Fruit fly (Drosophila melanogaster) whole organism, embryonic: Measurements from ENCODE around the gene Nepl20.

Source experiments
- Adf1 ChIP-seq: fragments of 200-800 bp; sonication (Bioruptor generic); IDR thresholded peaks from 2 replicates; pipeline ENCODE4 v1.3.6; 2022; ENCODE audit warnings: missing biosample characterization, missing genetic modification characterization
- CG11696 ChIP-seq: fragments of 200-800 bp; sonication (Bioruptor generic); IDR thresholded peaks from 2 replicates; pipeline ENCODE4 v1.3.6; 2022; ENCODE audit warnings: missing biosample characterization, missing genetic modification characterization
- CG12071 ChIP-seq: fragments of 200-800 bp; sonication (Bioruptor generic); optimal IDR thresholded peaks from 3 replicates; lab custom pipeline; 2018; ENCODE audit warnings: missing biosample characterization, mild to moderate bottlenecking, missing genetic modification characterization
- CG13123 ChIP-seq: fragments of 200-800 bp; sonication (Bioruptor generic); optimal IDR thresholded peaks from 2 replicates; lab custom pipeline; 2016; ENCODE audit warnings: missing biosample characterization, missing genetic modification characterization
- CG13424 ChIP-seq: fragments of 200-800 bp; sonication (Bioruptor generic); optimal IDR thresholded peaks from 2 replicates; lab custom pipeline; 2019; ENCODE audit warnings: missing biosample characterization, mild to moderate bottlenecking, missing genetic modification characterization, moderate library complexity
- CG13894 ChIP-seq: fragments of 200-800 bp; sonication (Bioruptor generic); optimal IDR thresholded peaks from 3 replicates; lab custom pipeline; 2018; ENCODE audit warnings: missing biosample characterization, mild to moderate bottlenecking, missing genetic modification characterization, moderate library complexity
- CG14014 ChIP-seq: fragments of 200-800 bp; sonication (Bioruptor generic); IDR thresholded peaks from 2 replicates; pipeline ENCODE4 v1.3.6; 2022; ENCODE audit warnings: missing biosample characterization, missing genetic modification characterization
- CG14710 ChIP-seq: fragments of 200-800 bp; sonication (Bioruptor generic); optimal IDR thresholded peaks from 3 replicates; lab custom pipeline; 2019; ENCODE audit warnings: missing biosample characterization, mild to moderate bottlenecking, missing genetic modification characterization, moderate library complexity
- CG16813 ChIP-seq: fragments of 200-800 bp; sonication (Bioruptor generic); IDR thresholded peaks from 3 replicates; pipeline ENCODE4 v1.3.6; 2022; ENCODE audit warnings: missing biosample characterization, missing genetic modification characterization; ENCODE audit not compliant: partially characterized antibody
- CG17328 ChIP-seq: fragments of 200-800 bp; sonication (Bioruptor generic); IDR thresholded peaks from 2 replicates; pipeline ENCODE4 v1.3.6; 2022; ENCODE audit warnings: missing biosample characterization, missing genetic modification characterization
- CG18599 ChIP-seq: fragments of 200-800 bp; sonication (Bioruptor generic); optimal IDR thresholded peaks from 3 replicates; lab custom pipeline; 2017; ENCODE audit warnings: missing biosample characterization, missing genetic modification characterization, mild to moderate bottlenecking, moderate library complexity, missing genetic modification reagents
- CG31441 ChIP-seq: fragments of 200-800 bp; sonication (Bioruptor generic); IDR thresholded peaks from 2 replicates; pipeline ENCODE4 v1.3.6; 2022; ENCODE audit warnings: missing biosample characterization, missing genetic modification characterization
- CG5180 ChIP-seq: fragments of 200-800 bp; sonication (Bioruptor generic); optimal IDR thresholded peaks from 3 replicates; lab custom pipeline; 2017; ENCODE audit warnings: missing biosample characterization, missing genetic modification characterization, mild to moderate bottlenecking, moderate library complexity, missing genetic modification reagents
- CG6791 ChIP-seq: fragments of 200-800 bp; sonication (Bioruptor generic); IDR thresholded peaks from 3 replicates; pipeline ENCODE4 v1.3.6; 2022; ENCODE audit warnings: missing biosample characterization, missing genetic modification characterization; ENCODE audit not compliant: partially characterized antibody
- CG7839 ChIP-seq: fragments of 200-800 bp; sonication (Bioruptor generic); optimal IDR thresholded peaks from 3 replicates; lab custom pipeline; 2018; ENCODE audit warnings: missing biosample characterization, mild to moderate bottlenecking, missing genetic modification characterization, moderate library complexity
- CG7963 ChIP-seq: fragments of 200-800 bp; sonication (Bioruptor generic); IDR thresholded peaks from 3 replicates; pipeline ENCODE4 v1.3.6; 2022; ENCODE audit warnings: missing biosample characterization, missing genetic modification characterization; ENCODE audit not compliant: partially characterized antibody
- CG9817 ChIP-seq: fragments of 200-800 bp; sonication (Bioruptor generic); optimal IDR thresholded peaks from 2 replicates; lab custom pipeline; 2018; ENCODE audit warnings: missing biosample characterization, mild to moderate bottlenecking, missing genetic modification characterization, moderate library complexity
- CG9932 ChIP-seq: fragments of 200-800 bp; sonication (Bioruptor generic); IDR thresholded peaks from 2 replicates; pipeline ENCODE4 v1.3.6; 2022; ENCODE audit warnings: missing biosample characterization, missing genetic modification characterization
- Doc3 ChIP-seq: fragments of 200-800 bp; sonication (Bioruptor generic); IDR thresholded peaks from 3 replicates; pipeline ENCODE4 v1.3.6; 2022; ENCODE audit warnings: missing biosample characterization, missing genetic modification characterization; ENCODE audit not compliant: partially characterized antibody
- GATAe ChIP-seq: fragments of 200-800 bp; sonication (Bioruptor generic); conservative IDR thresholded peaks from 2 replicates; pipeline ENCODE4 v1.3.6; 2022; ENCODE audit warnings: missing biosample characterization, missing genetic modification characterization
- MBD-R2 ChIP-seq: fragments of 200-800 bp; sonication (Bioruptor generic); IDR thresholded peaks from 2 replicates; pipeline ENCODE4 v1.3.6; 2022; ENCODE audit warnings: missing biosample characterization, missing genetic modification characterization
- Mad ChIP-seq: fragments of 200-800 bp; sonication (Bioruptor generic); optimal IDR thresholded peaks from 2 replicates; lab custom pipeline; 2016; ENCODE audit warnings: missing biosample characterization, missing genetic modification characterization
- Meics ChIP-seq: fragments of 200-800 bp; sonication (Bioruptor generic); optimal IDR thresholded peaks from 2 replicates; lab custom pipeline; 2017; ENCODE audit warnings: missing biosample characterization, mild to moderate bottlenecking, missing genetic modification characterization
- NC2β ChIP-seq: fragments of 200-800 bp; sonication (Bioruptor generic); optimal IDR thresholded peaks from 2 replicates; lab custom pipeline; 2016; ENCODE audit warnings: missing biosample characterization, missing genetic modification characterization
- Poxn ChIP-seq: fragments of 200-800 bp; sonication (Bioruptor generic); IDR thresholded peaks from 2 replicates; pipeline ENCODE4 v1.3.6; 2022; ENCODE audit warnings: missing biosample characterization, missing genetic modification characterization
- Spps ChIP-seq: fragments of 200-800 bp; sonication (Bioruptor generic); optimal IDR thresholded peaks from 2 replicates; lab custom pipeline; 2018; ENCODE audit warnings: missing biosample characterization, mild to moderate bottlenecking, missing genetic modification characterization
- Sry-δ ChIP-seq: fragments of 200-800 bp; sonication (Bioruptor generic); optimal IDR thresholded peaks from 2 replicates; lab custom pipeline; 2016; ENCODE audit warnings: missing biosample characterization, missing genetic modification characterization
- Trl ChIP-seq, 3 experiments: fragments of >200 bp in 2 of 3; fragments of 200-800 bp in 1 of 3; sonication (Bioruptor generic) in 1 of 3; optimal IDR thresholded peaks; 2 replicates in 1 of 3; 3 replicates in 2 of 3; lab custom pipeline; 2016 to 2017; ENCODE audit warnings: missing biosample characterization in 1 of 3, missing genetic modification characterization in 1 of 3
- Xbp1 ChIP-seq: fragments of 200-800 bp; sonication (Bioruptor generic); optimal IDR thresholded peaks from 3 replicates; lab custom pipeline; 2016; ENCODE audit warnings: missing biosample characterization, mild to moderate bottlenecking, missing genetic modification characterization
- amos ChIP-seq: fragments of 200-800 bp; sonication (Bioruptor generic); IDR thresholded peaks from 2 replicates; pipeline ENCODE4 v1.3.6; 2022; ENCODE audit warnings: missing biosample characterization, missing genetic modification characterization; ENCODE audit not compliant: partially characterized antibody
- btn ChIP-seq: fragments of 200-800 bp; sonication (Bioruptor generic); optimal IDR thresholded peaks from 2 replicates; lab custom pipeline; 2016; ENCODE audit warnings: missing biosample characterization, missing genetic modification characterization
- cad ChIP-seq: fragments of >200 bp; optimal IDR thresholded peaks from 2 replicates; lab custom pipeline; 2017; ENCODE audit warnings: missing biosample characterization, missing genetic modification characterization
- ci ChIP-seq: fragments of 200-800 bp; sonication (Bioruptor generic); IDR thresholded peaks from 3 replicates; pipeline ENCODE4 v1.3.6; 2022; ENCODE audit warnings: missing biosample characterization, missing genetic modification characterization
- crc ChIP-seq: fragments of 200-800 bp; sonication (Bioruptor generic); optimal IDR thresholded peaks from 2 replicates; lab custom pipeline; 2016; ENCODE audit warnings: missing biosample characterization, missing genetic modification characterization
- dm ChIP-seq: fragments of 200-800 bp; sonication (Bioruptor generic); optimal IDR thresholded peaks from 3 replicates; lab custom pipeline; 2016; ENCODE audit warnings: missing biosample characterization, missing genetic modification characterization
- fd102C ChIP-seq: fragments of 200-800 bp; sonication (Bioruptor generic); optimal IDR thresholded peaks from 2 replicates; lab custom pipeline; 2018; ENCODE audit warnings: missing biosample characterization, mild to moderate bottlenecking, missing genetic modification characterization, moderate library complexity
- kah ChIP-seq: fragments of 200-800 bp; sonication (Bioruptor generic); optimal IDR thresholded peaks from 2 replicates; lab custom pipeline; 2018; ENCODE audit warnings: missing biosample characterization, mild to moderate bottlenecking, missing genetic modification characterization
- lmd ChIP-seq: fragments of 200-800 bp; sonication (Bioruptor generic); IDR thresholded peaks from 2 replicates; pipeline ENCODE4 v1.3.6; 2022; ENCODE audit warnings: missing biosample characterization, missing genetic modification characterization
- mirr ChIP-seq: fragments of 200-800 bp; sonication (Bioruptor generic); optimal IDR thresholded peaks from 3 replicates; lab custom pipeline; 2018; ENCODE audit warnings: missing biosample characterization, mild to moderate bottlenecking, missing genetic modification characterization
- nerfin-2 ChIP-seq: fragments of 200-800 bp; sonication (Bioruptor generic); IDR thresholded peaks from 2 replicates; pipeline ENCODE4 v1.3.6; 2022; ENCODE audit warnings: missing biosample characterization, missing genetic modification characterization; ENCODE audit not compliant: partially characterized antibody
- pfk ChIP-seq: fragments of 200-800 bp; sonication (Bioruptor generic); optimal IDR thresholded peaks from 2 replicates; lab custom pipeline; 2018; ENCODE audit warnings: missing biosample characterization, mild to moderate bottlenecking, missing genetic modification characterization, moderate library complexity
- pho ChIP-seq: fragments of 200-800 bp; sonication (Bioruptor generic); optimal IDR thresholded peaks from 2 replicates; lab custom pipeline; 2016; ENCODE audit warnings: missing biosample characterization, missing genetic modification characterization
- sc ChIP-seq, 3 experiments: fragments of >200 bp in 2 of 3; fragments of 200-800 bp in 1 of 3; sonication (Bioruptor generic) in 1 of 3; optimal IDR thresholded peaks; 2 replicates in 2 of 3; 3 replicates in 1 of 3; lab custom pipeline; 2017; ENCODE audit warnings: mild to moderate bottlenecking in 1 of 3, missing biosample characterization in 1 of 3, missing genetic modification characterization in 1 of 3, missing genetic modification reagents in 1 of 3
- shn ChIP-seq: fragments of 200-800 bp; sonication (Bioruptor generic); optimal IDR thresholded peaks from 3 replicates; lab custom pipeline; 2016; ENCODE audit warnings: missing biosample characterization, missing genetic modification characterization
- sima ChIP-seq: fragments of 200-800 bp; sonication (Bioruptor generic); optimal IDR thresholded peaks from 2 replicates; lab custom pipeline; 2016; ENCODE audit warnings: missing biosample characterization, missing genetic modification characterization
- sug ChIP-seq: fragments of 200-800 bp; optimal IDR thresholded peaks from 2 replicates; lab custom pipeline; 2019; ENCODE audit warnings: missing biosample characterization, mild to moderate bottlenecking, missing genetic modification characterization, moderate library complexity
- ttk ChIP-seq: fragments of 200-800 bp; sonication (Bioruptor generic); IDR thresholded peaks from 2 replicates; pipeline ENCODE4 v2.1.2; 2022; ENCODE audit warnings: missing biosample characterization, missing genetic modification characterization
- zen2 ChIP-seq: fragments of 200-800 bp; sonication (Bioruptor generic); IDR thresholded peaks from 3 replicates; pipeline ENCODE4 v1.3.6; 2022; ENCODE audit warnings: missing biosample characterization, missing genetic modification characterization; ENCODE audit not compliant: partially characterized antibody

Gene Nepl20

DNA sequence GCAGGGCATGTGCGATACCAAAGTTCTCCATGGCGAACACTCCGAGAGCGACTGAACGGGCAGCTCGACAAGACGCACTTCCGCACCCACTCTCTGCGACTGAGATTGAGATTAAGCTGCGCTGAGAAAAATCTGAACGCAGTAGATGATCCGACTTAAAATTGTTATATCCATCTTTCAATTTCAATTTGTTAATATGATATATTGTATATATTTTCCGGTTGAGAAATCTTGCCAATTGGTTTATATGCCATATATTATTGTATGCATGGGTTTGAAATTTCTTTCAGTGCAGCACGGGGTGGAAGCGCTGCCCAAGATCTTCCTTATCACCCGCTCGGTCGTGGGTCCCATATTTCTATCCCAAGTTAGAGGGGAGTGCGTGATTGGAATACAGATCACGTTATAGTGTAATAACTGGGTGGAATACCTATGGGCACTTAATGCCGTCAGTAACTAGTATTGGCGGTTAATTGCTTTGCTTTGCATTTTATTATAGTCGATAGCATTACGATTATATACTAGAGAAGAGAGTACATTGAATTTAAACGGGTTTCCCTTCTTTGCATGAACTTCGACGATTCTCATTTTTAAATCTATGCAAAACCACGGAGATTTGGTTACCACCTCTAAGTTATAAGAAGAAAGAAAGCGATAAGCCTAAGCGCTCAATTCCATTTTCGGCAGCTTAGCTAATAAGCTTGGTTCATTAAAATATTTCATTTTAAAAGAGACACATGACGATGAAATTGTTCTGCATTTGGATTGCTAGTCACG lies at the start of gene Nepl20, which contains the start of gene Nepl19:
TSS of gene Nepl20 (plus strand) at position 727 of the 777 bp plus-strand sequence.
TSS of gene Nepl19 (minus strand) at position 57 of the 777 bp plus-strand sequence.
- peak; percentile 16 for TF ChIP-seq Sry-δ
- TF ChIP-seq Xbp1 (GFP tag; lab: Kevin White, UChicago), result peak; percentile 77
- TF ChIP-seq sc (optimal IDR thresholded peaks at IDR 0.05; lab: Kevin White, UChicago), result no peak
- peak; percentile 42 for TF ChIP-seq sc (GFP tag; optimal IDR thresholded peaks at IDR 0.05; lab: Kevin White, UChicago)
- peak; percentile 76 for TF ChIP-seq CG13424
- TF ChIP-seq dm (GFP tag; lab: Kevin White, UChicago), result no peak
- TF ChIP-seq ci (GFP tag; lab: Robert Waterston, UW), result peak; percentile 88
- peak; percentile 53; the same call in 1 of the 2 replicates for TF ChIP-seq MBD-R2 (GFP tag; lab: Robert Waterston, UW)
- no peak for TF ChIP-seq amos (GFP tag; lab: Robert Waterston, UW)
- no peak for TF ChIP-seq Doc3 (GFP tag; lab: Robert Waterston, UW)
- peak; percentile 94 for TF ChIP-seq CG18599 (GFP tag; lab: Kevin White, UChicago)
- peak; percentile 58 for TF ChIP-seq CG9932 (GFP tag; lab: Robert Waterston, UW)
- TF ChIP-seq CG16813 (GFP tag; lab: Robert Waterston, UW), result no peak
- peak; percentile 49 for TF ChIP-seq kah (GFP tag; lab: Kevin White, UChicago)
- peak; percentile 78 for TF ChIP-seq CG17328 (GFP tag; lab: Robert Waterston, UW)
- TF ChIP-seq Mad, result peak; percentile 69
- TF ChIP-seq mirr (GFP tag; lab: Kevin White, UChicago), result no peak
- TF ChIP-seq btn (GFP tag; lab: Kevin White, UChicago), result no peak
- TF ChIP-seq Meics, result peak; percentile 86
- TF ChIP-seq NC2β, result peak; percentile 23
- TF ChIP-seq Adf1 (GFP tag; lab: Robert Waterston, UW), result peak; percentile 46
- TF ChIP-seq sima (GFP tag; lab: Kevin White, UChicago), result no peak
- peak; percentile 82 for TF ChIP-seq CG31441 (GFP tag; lab: Robert Waterston, UW)
- TF ChIP-seq CG6791 (GFP tag; lab: Robert Waterston, UW), result no peak
- peak; percentile 72 for TF ChIP-seq CG14014
- TF ChIP-seq CG12071 (GFP tag; lab: Kevin White, UChicago), result peak; percentile 81
- TF ChIP-seq CG5180 (GFP tag; lab: Kevin White, UChicago), result peak; percentile 54
- TF ChIP-seq CG11696 (GFP tag; lab: Robert Waterston, UW), result peak; percentile 59; the same call in 1 of the 2 replicates
- TF ChIP-seq Spps, result peak; percentile 64
- TF ChIP-seq nerfin-2 (GFP tag; lab: Robert Waterston, UW), result no peak
- peak; percentile 69 for TF ChIP-seq CG14710 (tag; lab: Kevin White, UChicago)
- peak; percentile 30; the same call in 1 of the 2 replicates for TF ChIP-seq GATAe (GFP tag; lab: Robert Waterston, UW)
- peak; percentile 56 for TF ChIP-seq sug (tag; lab: Kevin White, UChicago)
- TF ChIP-seq lmd (GFP tag; lab: Robert Waterston, UW), result peak; percentile 86
- no peak for TF ChIP-seq fd102C
- TF ChIP-seq pfk (GFP tag; lab: Kevin White, UChicago), result no peak
- TF ChIP-seq shn (GFP tag; lab: Kevin White, UChicago), result no peak
- no peak for TF ChIP-seq CG13894 (tag; lab: Kevin White, UChicago)
- TF ChIP-seq zen2 (GFP tag; lab: Robert Waterston, UW), result no peak
- no peak for TF ChIP-seq Trl (optimal IDR thresholded peaks at IDR 0.05; lab: Kevin White, UChicago)
- TF ChIP-seq Trl (GFP tag; optimal IDR thresholded peaks at IDR 0.05; lab: Kevin White, UChicago), result peak; percentile 36
- peak; percentile 88 for TF ChIP-seq CG7839 (tag; lab: Kevin White, UChicago)
- TF ChIP-seq Poxn (GFP tag; lab: Robert Waterston, UW), result no peak
- peak; percentile 66 for TF ChIP-seq CG9817
- peak; percentile 11 for TF ChIP-seq crc (GFP tag; lab: Kevin White, UChicago)
- no peak for TF ChIP-seq CG7963 (GFP tag; lab: Robert Waterston, UW)
- no peak for TF ChIP-seq cad (GFP tag; lab: Kevin White, UChicago)
- TF ChIP-seq CG13123 (GFP tag; lab: Kevin White, UChicago), result no peak
- peak; percentile 73 for TF ChIP-seq ttk (GFP tag; lab: Robert Waterston, UW)
- TF ChIP-seq pho, result peak; percentile 34
